Worm (Caenorhabditis elegans) whole organism, L3 larva: ENCODE results near the gene nlp-30.

Experiments used
- elt-3 ChIP-seq, 3 experiments: fragments of 150-350 bp in 1 of 3; sonication (generic microtip) in 2 of 3; optimal IDR thresholded peaks; 2 replicates in 2 of 3; 4 replicates in 1 of 3; lab custom pipeline; 2014 to 2017; ENCODE audit warnings: missing biosample characterization in 3 of 3, missing genetic modification characterization in 3 of 3
- fkh-10 ChIP-seq: sonication (generic microtip); optimal IDR thresholded peaks from 2 replicates; lab custom pipeline; 2017; ENCODE audit warnings: missing biosample characterization, missing genetic modification reagents, missing genetic modification characterization
- jun-1 ChIP-seq: fragments of 150-350 bp; optimal IDR thresholded peaks from 2 replicates; lab custom pipeline; 2014; ENCODE audit warnings: missing biosample characterization, missing genetic modification reagents, missing genetic modification characterization
- nhr-12 ChIP-seq: fragments of 150-350 bp; optimal IDR thresholded peaks from 2 replicates; lab custom pipeline; 2014; ENCODE audit warnings: missing biosample characterization, missing genetic modification characterization

- no peak for TF ChIP-seq jun-1 (tag; lab: Kevin White, UChicago)
- no peak for TF ChIP-seq fkh-10 (GFP tag; lab: Kevin White, UChicago)
- no peak for TF ChIP-seq elt-3 (tag; optimal IDR thresholded peaks at IDR 0.05; lab: Kevin White, UChicago)
- no peak for TF ChIP-seq nhr-12 (tag; lab: Kevin White, UChicago)
Measured at ce11 chrV:3970410-3970809, 11.4 kb upstream of the nlp-30 start, which contains the start of gene cyp-34A9.
